Fruit fly (Drosophila melanogaster) whole organism, adult: ENCODE data around the gene Klp67A.

Source experiments
- CG33017 ChIP-seq: fragments of 200-800 bp; sonication (Bioruptor generic); optimal IDR thresholded peaks from 2 replicates; lab custom pipeline; 2018; ENCODE audit warnings: missing biosample characterization, mild to moderate bottlenecking, missing genetic modification characterization, moderate library complexity
- Clk ChIP-seq: fragments of 200-800 bp; sonication (Bioruptor generic); optimal IDR thresholded peaks from 2 replicates; lab custom pipeline; 2017; ENCODE audit warnings: missing biosample characterization, missing genetic modification characterization
- Mnt ChIP-seq: fragments of 200-800 bp; sonication (Bioruptor generic); optimal IDR thresholded peaks from 2 replicates; lab custom pipeline; 2016; ENCODE audit warnings: missing biosample characterization, mild to moderate bottlenecking, missing genetic modification characterization
- cic ChIP-seq: fragments of 200-800 bp; sonication (Bioruptor generic); optimal IDR thresholded peaks from 2 replicates; lab custom pipeline; 2017; ENCODE audit warnings: missing biosample characterization, mild to moderate bottlenecking, missing genetic modification characterization, moderate library complexity

DNA sequence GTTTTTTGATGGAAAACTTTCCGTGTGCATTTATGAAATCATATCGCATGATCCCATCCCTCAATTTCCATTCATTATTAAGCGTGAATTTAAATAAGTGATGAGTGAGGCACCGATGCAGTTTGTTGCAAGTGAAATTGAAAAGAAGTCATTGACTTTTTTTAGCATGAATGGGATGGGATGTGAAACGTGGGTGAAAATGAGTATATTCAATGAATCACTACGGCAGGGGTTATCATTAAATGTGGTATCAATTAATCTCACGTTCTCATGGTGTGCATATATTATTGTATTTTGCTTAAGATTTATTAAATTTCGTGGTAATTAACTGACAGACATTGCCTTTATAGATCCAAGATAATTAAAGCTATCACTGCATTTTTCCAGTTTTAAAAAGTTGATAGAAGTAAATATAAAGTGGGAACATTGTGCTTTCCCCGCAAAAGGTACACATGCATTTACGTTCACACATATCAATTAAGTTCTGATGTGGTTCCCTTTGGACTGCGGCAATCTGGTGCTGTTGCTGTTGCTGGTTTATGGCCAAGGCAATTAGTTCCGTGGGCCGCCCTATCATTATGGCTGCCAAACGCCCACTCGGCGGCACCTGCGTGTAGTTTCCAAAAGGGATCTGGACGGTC is 24.6 kb upstream of the Klp67A start:
- TF ChIP-seq Clk (no peak), Mnt (GFP tag; lab: Kevin White, UChicago) (no peak), cic (GFP tag; lab: Kevin White, UChicago) (peak; percentile 70), CG33017 (no peak)
